Fruit fly (Drosophila melanogaster) whole organism, wandering third instar larva: ENCODE results near the gene ics.
A peak's percentile ranks its signal among the peaks of the same experiment; 100 is the strongest.

Experiments
- CG32264 ChIP-seq: fragments of 200-800 bp; sonication (Bioruptor generic); optimal IDR thresholded peaks from 2 replicates; lab custom pipeline; 2016; ENCODE audit warnings: missing biosample characterization, missing genetic modification characterization
- Hr78 ChIP-seq: fragments of >200 bp; optimal IDR thresholded peaks from 2 replicates; lab custom pipeline; 2017; ENCODE audit warnings: missing biosample characterization, missing genetic modification characterization
- Mio ChIP-seq: sonication (Bioruptor generic); optimal IDR thresholded peaks from 2 replicates; lab custom pipeline; 2016; ENCODE audit warnings: missing biosample characterization, missing genetic modification characterization
- N ChIP-seq: fragments of >200 bp; optimal IDR thresholded peaks from 2 replicates; lab custom pipeline; 2018; ENCODE audit warnings: missing biosample characterization, missing external identifiers, missing genetic modification characterization
- Rel ChIP-seq, 2 experiments: fragments of 200-800 bp; sonication (Bioruptor generic) in 1 of 2; optimal IDR thresholded peaks; 2 replicates in 1 of 2; 3 replicates in 1 of 2; lab custom pipeline; 2016 to 2019; ENCODE audit warnings: mild to moderate bottlenecking in 2 of 2, missing biosample characterization in 2 of 2, missing genetic modification characterization in 2 of 2, moderate library complexity in 1 of 2
- Sp1 ChIP-seq: fragments of 200-800 bp; sonication (Bioruptor generic); optimal IDR thresholded peaks from 3 replicates; lab custom pipeline; 2019; ENCODE audit warnings: missing biosample characterization, mild to moderate bottlenecking, missing genetic modification characterization, moderate library complexity
- ey ChIP-seq: fragments of 200-800 bp; sonication (Bioruptor generic); optimal IDR thresholded peaks from 2 replicates; lab custom pipeline; 2016; ENCODE audit warnings: missing biosample characterization, missing genetic modification characterization
- h ChIP-seq: fragments of 200-800 bp; sonication (Bioruptor generic); optimal IDR thresholded peaks from 3 replicates; lab custom pipeline; 2016; ENCODE audit warnings: missing biosample characterization, mild to moderate bottlenecking, missing genetic modification characterization
- jim ChIP-seq: fragments of 175-275, 200-325 bp; sonication (Bioruptor generic); optimal IDR thresholded peaks from 2 replicates; lab custom pipeline; 2016; ENCODE audit warnings: missing biosample characterization, mild to moderate bottlenecking, missing genetic modification characterization
- lola ChIP-seq: fragments of >200 bp; optimal IDR thresholded peaks from 2 replicates; lab custom pipeline; 2017; ENCODE audit warnings: missing biosample characterization, missing genetic modification characterization
- psq ChIP-seq: fragments of 200-800 bp; sonication (Bioruptor generic); optimal IDR thresholded peaks from 3 replicates; lab custom pipeline; 2017; ENCODE audit warnings: missing biosample characterization, mild to moderate bottlenecking, missing genetic modification characterization, moderate library complexity
- sage ChIP-seq: fragments of 200-800 bp; sonication (Bioruptor generic); optimal IDR thresholded peaks from 2 replicates; lab custom pipeline; 2016; ENCODE audit warnings: missing biosample characterization, mild to moderate bottlenecking, missing genetic modification characterization
- usp ChIP-seq: fragments of >200 bp; optimal IDR thresholded peaks from 2 replicates; lab custom pipeline; 2017; ENCODE audit warnings: missing biosample characterization, missing genetic modification characterization

DNA sequence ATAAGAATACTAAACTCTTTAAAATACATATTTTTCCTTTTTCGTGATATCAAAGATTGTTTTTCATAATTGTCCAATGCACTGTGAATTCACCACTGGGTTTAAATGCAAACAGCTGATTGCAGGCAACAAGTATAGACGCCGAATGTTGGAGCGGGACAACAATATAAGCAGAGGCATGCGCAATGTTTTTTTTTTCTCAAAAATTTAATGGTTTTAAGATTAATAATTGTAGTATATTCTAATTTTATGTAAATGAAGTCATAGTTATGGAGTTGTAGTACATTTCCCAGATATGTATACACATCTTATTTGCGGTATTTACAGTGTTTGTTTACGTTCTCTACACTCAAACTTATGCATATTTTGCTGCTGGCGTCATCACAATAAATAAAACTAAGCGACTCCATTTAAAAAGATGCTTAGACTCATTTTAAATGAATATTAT is 1.9 kb downstream of the ics start:
- no peak for TF ChIP-seq usp
- TF ChIP-seq h (GFP tag; lab: Kevin White, UChicago), result no peak
- no peak for TF ChIP-seq Mio
- no peak for TF ChIP-seq Hr78 (GFP tag; lab: Kevin White, UChicago)
- no peak for TF ChIP-seq psq (GFP tag; lab: Kevin White, UChicago)
- no peak for TF ChIP-seq lola (GFP tag; lab: Kevin White, UChicago)
- TF ChIP-seq Rel (GFP tag; optimal IDR thresholded peaks at IDR 0.05; lab: Kevin White, UChicago), result no peak
- no peak for TF ChIP-seq Rel (tag; optimal IDR thresholded peaks at IDR 0.05; lab: Kevin White, UChicago)
- TF ChIP-seq jim (GFP tag; lab: Kevin White, UChicago), result no peak
- no peak for TF ChIP-seq ey (GFP tag; lab: Kevin White, UChicago)
- TF ChIP-seq Sp1 (GFP tag; lab: Kevin White, UChicago), result no peak
- TF ChIP-seq CG32264 (GFP tag; lab: Kevin White, UChicago), result no peak
- no peak for TF ChIP-seq N
- TF ChIP-seq sage (GFP tag; lab: Kevin White, UChicago), result peak; percentile 70
